Fruit fly (Drosophila melanogaster) ovary, adult (tissue): Measurements from ENCODE around the gene PGRP-LF.
A peak's percentile ranks its signal among the peaks of the same experiment; 100 is the strongest.

Source experiments
- CG17801 ChIP-seq: fragments of 200-800 bp; optimal IDR thresholded peaks from 2 replicates; lab custom pipeline; 2019; ENCODE audit warnings: missing biosample characterization, mild to moderate bottlenecking, missing genetic modification characterization, moderate library complexity; ENCODE audit not compliant: partially characterized antibody

PGRP-LF gene

DNA sequence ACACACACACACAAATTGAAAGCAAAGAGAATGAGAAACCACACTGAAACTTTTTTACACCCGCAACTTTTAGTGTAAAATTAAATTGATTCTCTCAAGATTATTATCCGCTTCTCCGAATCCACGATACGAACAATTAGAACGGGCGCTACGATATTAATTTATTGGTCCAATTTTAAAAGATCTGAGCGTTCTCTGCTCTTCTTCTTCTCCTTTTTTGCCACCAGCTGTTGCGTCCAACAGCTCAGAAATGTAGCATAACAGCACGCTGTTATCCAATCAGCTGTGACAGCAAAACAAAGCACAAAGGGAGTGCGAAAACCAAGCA lies 9.3 kb downstream of the PGRP-LF start, which contains the start of the genes UGP and Svip:
Gene UGP (minus strand): TSS at position 223 of the 328 bp plus-strand sequence.
Gene Svip (plus strand): TSS at position 287 of the 328 bp plus-strand sequence.
- TF ChIP-seq CG17801, result no peak

DNA sequence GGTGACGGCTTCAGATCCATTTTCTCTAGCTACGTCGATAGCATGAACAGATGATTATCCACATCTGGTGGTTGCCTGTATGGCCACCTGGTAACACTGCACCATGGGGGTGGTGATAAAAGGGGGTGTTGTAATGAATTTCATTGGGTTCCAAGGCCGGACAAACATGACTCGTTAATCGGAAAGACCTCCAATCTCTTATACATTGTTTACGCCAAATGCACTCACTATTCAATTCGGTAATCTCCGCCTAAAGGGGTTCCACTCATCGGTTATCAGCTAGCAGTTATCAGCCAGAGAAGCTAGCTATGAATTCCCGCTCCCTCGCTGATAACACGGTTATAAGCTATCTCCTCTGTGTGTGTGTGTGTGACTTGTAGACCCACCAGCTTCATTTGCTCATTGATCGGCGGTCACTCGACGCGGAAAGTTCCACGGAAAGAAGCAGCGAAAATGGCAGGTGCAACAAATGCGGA lies 10.8 kb downstream of the PGRP-LF start, which contains the start of gene Pdxk:
Gene Pdxk (plus strand): TSS at position 100 of the 476 bp plus-strand sequence.
- TF ChIP-seq CG17801, result peak; percentile 47

DNA sequence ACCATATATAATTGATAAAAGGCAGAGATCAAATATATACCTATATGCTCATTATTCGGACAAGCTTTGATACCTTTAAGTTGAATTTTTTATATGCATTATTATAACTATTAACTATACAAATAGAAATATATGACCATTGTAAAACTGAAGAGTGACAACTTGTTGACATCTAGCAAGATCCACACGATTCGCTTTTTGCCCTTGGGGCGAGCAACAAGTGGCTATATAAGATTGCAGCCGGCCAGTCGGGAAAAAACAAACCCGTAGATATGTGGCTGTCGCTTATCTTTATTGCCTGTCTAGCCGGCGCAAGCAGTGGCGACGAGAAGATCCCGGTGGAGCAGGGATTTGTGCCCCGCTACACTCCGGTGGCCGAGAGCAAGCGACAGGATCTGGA lies 12.5 kb downstream of the PGRP-LF start, which contains the start of gene CG34456:
Gene CG34456 (plus strand): TSS at position 215 of the 400 bp plus-strand sequence.
- peak; percentile 62 for TF ChIP-seq CG17801

DNA sequence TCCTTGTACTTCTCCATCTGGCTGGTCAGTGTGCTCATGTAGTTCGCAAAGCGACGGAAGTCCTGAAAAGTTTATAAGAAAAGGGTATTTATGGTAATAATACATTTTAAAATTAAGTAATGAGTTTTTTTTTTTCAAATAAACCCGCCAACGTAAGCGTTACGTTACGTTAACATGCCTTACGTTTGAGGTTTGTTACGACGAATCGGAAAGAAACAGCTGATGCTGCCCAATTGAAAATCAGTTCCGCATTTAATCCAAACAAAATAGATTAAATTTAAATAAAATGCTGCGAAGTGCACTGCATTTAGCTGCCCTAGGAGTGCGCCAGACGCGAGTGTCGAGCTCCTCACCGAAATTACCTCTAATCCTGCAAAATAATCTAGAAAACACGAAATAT lies 14.7 kb downstream of the PGRP-LF start, which contains the start of gene mRRF1:
Gene mRRF1 (plus strand): TSS at position 220 of the 400 bp plus-strand sequence.
- no peak for TF ChIP-seq CG17801

DNA sequence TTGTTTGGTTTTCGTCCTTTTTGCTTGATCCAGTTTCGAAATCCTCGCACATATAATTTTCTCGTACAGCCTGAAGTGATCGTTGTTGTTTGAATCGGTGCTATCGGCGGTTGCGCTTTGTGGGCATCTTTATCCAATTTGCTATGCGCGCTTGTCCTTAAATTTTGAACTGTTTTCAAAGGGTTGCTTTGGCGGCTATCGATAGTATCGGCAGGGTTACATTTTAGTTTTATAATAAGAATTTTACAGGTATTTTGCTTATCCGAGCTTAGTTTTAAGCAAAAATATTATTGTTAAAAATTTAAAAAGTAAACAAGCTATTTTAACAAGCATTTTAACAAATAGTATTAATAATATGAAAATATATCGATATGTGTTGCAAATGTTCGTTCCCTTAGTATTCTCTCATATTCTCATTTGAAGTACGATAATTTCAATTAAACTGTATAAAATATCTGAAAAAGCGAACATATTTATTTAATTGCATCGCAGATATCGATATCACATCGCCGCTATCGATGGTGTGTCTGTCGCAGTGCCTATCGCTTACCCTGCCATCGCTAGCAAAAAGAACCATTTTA lies 17.5 kb downstream of the PGRP-LF start, which contains the start of the genes Klp67A and CG4452:
Gene Klp67A (minus strand): TSS at position 197 of the 581 bp plus-strand sequence.
Gene CG4452 (plus strand): TSS at position 528 of the 581 bp plus-strand sequence.
- TF ChIP-seq CG17801, result no peak

DNA sequence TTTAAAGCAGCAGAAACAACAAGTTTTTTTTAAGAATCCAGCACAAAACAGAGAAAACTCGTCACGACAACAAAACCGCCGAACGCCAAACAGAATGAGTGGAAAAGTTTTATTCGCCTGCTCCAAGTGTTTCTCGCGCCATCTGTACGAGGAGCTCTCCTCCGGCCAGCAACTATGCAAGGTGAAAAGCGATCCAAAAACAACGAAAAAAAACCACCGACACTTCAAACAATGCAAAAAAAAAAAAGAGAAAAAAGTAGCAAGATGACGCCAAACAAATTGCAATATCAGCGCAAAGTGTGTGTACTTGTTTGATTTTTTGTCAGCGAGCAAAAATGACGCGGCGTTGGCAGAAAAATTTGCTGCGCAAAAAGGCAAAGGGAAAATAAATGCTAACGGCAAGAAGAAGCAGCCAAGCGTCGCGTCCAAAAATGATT lies 18.0 kb downstream of the PGRP-LF start:
- TF ChIP-seq CG17801, result peak; percentile 78

DNA sequence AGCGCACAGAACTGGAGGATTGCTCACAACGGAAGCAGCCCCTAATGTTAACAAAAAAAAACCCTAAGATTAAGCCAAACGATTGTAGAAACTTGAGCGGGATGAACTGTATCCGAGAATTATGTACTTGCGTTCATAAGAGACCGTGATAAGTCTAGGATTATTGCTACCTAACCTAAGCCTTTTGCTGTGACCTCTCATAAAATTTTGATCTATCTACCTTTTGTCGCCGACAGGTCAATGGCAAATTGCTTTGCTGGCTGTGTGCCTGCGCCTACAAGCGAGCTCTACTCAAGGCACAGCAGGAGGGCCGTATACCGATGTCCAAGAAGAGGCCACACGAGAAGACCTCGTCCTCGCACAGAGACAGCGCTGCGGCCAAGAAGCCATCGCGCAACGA lies 19.3 kb downstream of the PGRP-LF start:
- no peak for TF ChIP-seq CG17801

DNA sequence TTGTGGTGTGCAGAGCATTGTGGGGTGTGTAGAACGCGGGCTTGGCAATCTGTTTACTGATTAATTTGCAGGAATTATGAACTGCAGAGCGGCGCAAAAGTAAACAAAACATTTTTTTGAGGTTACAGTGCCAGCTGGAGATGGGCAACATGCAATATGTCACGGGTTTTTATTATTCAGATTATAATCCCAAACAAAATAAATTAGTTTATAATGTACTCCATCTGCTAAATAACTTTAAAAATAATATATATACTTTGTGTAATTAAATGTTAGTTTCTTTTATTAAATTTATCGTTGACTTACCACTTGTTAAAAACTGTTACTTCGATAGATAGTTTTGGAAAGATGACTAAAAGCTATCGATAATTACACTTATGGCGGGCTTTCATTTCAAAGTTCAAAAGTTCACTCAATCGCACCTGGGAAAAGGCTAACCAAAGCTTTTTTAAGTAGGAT lies 21.5 kb downstream of the PGRP-LF start, which contains the start of gene Fdx1:
Gene Fdx1 (minus strand): TSS at position 332 of the 459 bp plus-strand sequence.
- TF ChIP-seq CG17801, result peak; percentile 64

DNA sequence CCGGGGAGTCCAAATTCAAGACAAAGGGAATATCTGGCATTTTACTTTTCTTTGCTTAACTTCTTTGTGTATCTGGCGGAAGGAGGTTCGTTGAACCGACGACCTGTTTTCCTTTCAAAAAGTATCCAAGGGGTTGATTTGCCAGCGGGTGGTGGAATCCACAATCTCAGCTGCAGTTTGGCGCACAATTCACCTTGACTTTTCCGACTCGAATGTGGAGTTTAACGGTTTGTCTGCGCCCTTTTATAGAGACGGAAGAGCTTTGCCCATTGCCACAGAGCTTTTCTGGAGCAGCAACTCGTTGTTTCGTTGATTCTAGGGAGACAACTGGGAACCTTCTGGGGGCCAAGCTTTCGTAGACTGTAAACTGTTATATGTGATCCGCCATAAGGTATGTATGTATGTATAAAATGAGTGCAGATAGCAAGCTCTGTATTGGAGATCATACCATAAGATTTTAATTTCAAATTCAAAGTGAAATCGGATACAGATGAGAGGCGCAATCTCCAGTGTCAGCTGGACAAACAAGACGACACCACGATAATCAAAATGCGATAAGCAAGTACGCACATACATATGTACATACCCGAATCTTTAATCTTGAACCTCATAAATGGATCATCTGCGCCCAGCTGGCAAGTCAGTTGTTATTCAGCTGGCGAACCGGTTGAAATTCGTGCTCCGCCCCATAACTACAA lies 23.0 kb downstream of the PGRP-LF start, which contains the start of the genes Hsp67Bc, CG4456 and Hsp22:
Gene Hsp67Bc (minus strand): TSS at position 220 of the 698 bp plus-strand sequence.
Gene CG4456 (plus strand): TSS at position 445 of the 698 bp plus-strand sequence.
Gene Hsp22 (plus strand): TSS at position 654 of the 698 bp plus-strand sequence.
- no peak for TF ChIP-seq CG17801

DNA sequence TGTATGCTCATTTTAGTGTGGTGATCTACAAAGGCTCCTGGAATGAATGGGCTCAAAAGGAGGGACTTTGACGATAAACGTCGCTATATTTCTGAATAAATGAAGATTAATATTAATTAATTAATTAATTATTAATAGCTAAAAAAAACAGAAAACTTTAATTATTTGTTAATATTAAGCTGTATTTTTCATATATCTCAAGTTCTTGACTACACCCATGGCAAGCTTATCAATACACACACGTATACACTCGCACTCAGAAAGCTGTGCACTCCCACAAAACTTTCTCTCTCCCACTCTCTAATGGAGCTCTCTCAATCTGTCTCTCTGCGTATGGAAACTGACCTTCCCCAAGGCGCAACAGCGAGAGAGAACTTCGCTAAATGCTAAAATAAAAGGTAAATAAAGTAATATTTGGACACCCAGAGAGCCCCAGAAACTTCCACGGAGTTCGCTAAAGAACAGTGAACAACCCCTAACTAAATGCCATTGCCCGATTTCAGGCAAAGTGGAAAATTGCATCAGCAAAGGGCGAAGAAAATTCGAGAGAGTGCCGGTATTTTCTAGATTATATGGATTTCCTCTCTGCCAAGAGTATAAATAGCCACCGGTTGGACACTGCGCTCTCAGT lies 24.1 kb downstream of the PGRP-LF start:
- TF ChIP-seq CG17801, result no peak

DNA sequence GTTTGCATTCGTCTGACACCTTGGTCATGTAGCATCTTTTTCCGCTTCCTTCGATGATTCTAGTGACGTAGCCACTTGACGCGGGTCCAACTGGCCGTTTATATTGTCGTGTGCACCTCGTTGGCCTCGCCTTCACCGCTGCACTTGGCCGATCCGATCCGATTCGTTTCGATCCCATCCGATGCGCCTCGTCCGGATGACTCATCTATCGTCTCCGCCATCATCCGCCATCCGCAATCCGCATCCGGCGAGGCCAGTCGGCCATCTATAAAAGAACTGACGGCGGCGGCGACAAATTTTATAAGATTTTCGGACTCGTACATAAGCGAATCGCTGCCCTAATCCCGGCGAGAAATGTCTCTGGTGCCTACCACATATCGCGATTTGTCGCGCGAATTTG lies 25.7 kb downstream of the PGRP-LF start, which contains the start of gene CG4461:
Gene CG4461 (plus strand): TSS at position 301 of the 400 bp plus-strand sequence.
- TF ChIP-seq CG17801, result no peak

DNA sequence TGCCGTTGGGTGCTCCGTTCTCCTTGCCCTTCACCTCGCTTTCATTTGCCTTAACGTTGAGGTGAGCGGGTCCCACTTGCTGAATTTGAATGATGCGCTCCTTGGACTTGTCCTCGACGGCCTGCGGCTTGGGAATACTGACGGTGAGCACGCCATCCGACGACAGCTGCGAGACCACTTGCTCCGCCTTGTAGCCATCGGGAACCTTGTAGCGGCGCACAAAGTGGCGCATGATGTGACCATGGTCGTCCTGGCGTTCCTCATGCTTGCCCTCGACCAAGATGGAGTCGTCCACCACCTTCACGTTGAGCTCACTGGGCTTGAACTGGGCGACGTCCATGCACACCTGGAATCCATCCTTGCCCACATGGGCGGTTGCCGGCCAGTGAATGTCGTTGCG lies 27.2 kb downstream of the PGRP-LF start:
- TF ChIP-seq CG17801, result no peak

DNA sequence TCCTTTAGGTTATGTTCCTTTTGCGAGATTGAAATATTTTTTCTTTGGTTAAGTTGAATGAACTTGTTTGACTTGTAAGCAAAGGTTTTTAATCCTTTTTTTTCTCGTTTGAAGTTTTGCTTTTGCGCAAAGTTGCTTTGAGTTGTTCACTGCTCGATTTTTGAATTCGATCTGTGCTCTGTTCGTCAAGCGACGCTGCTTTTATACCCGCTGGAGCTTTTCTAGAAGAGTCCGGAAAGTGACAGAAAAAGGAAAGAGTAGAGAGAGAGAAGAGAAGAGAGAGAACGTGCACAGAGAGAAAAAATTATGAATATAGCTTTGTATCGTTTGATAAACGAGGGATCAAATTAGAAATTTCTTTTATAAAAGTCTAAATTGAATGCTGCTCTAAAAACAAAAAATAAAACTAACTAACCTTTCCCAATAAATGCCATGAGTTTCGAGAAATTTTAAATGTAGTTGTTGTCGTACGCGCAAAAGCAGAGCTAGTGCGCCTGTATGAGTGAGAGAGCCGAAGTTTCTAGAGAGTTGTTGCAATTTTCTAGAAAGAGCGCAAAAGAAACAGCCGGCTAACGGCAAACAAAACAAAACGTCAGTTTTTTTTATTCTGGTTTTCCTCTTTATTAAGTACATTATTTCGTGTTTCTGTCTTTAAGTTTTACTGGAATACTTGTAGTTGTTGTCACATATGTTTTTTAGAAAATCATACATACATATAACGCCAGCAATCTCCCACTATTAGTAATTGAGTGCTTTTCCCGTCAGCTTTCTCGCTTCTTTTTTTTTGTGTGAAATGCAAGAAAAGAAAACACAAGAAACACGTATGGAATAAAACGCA lies 28.0 kb downstream of the PGRP-LF start, which contains the start of gene Hsp26:
Gene Hsp26 (minus strand): TSS at position 230 of the 838 bp plus-strand sequence.
- peak; percentile 90 for TF ChIP-seq CG17801

DNA sequence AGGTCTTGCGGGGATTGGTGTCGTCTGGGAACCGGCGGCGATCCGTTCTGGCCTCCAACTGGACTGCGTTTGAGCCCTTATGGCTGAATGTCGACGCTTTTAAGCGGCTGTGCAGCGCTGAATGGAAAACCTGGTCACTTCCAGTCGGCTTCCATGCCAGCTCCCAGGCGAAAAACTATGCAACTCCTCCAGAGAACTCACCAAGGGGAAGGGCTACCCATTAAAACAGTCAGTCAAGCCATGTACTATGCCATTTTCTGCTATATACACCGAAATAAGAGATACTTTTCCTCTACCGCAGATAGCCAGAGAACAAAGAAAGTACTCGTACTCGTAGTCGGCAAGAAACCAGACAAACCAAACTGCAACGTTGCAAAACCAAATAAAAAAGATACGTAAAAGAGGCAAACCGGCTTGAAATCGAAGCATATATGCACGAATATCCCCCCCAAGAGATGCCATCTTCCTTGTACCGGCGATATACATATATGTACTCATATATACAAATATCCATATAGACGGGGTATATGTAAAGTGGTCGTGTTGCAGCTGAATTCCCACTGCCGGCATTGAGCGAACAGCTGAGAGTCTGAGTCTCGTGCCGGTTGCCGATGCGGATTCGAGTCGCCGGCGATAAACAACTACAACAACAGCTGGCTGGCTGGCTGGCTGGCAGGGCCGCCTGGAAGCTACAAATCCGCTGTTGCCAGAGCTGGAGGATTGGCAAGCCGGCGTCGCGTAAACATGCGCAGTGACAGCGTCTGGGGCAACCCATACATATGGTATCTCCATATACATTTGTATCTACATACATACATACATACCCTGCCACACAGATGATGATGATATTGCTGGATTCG lies 30.3 kb downstream of the PGRP-LF start, which contains the start of gene Hsp67Ba:
Gene Hsp67Ba (minus strand): TSS at position 51 of the 860 bp plus-strand sequence.
- TF ChIP-seq CG17801, result no peak
